Worm (Caenorhabditis elegans): ENCODE results near the gene myo-5.

ce11 chrV:8155743-8156142 is 47.0 kb downstream of the myo-5 start:
- TF ChIP-seq T23F11.4 (GFP tag; optimal IDR thresholded peaks at IDR 0.05): no peak
- TF ChIP-seq fkh-6 (tag; optimal IDR thresholded peaks at IDR 0.05): no peak
- TF ChIP-seq nfya-1 (tag; optimal IDR thresholded peaks at IDR 0.05): no peak
- TF ChIP-seq pqm-1 (tag; optimal IDR thresholded peaks at IDR 0.05): no peak
- no peak for TF ChIP-seq sox-4 (tag; optimal IDR thresholded peaks at IDR 0.05)
- no peak for TF ChIP-seq ceh-9 (tag; optimal IDR thresholded peaks at IDR 0.05)
- no peak for TF ChIP-seq nhr-11 (tag; optimal IDR thresholded peaks at IDR 0.05)
- TF ChIP-seq unc-55 (GFP tag; optimal IDR thresholded peaks at IDR 0.05): no peak
- TF ChIP-seq dmd-4 (tag; optimal IDR thresholded peaks at IDR 0.05; ENCODE audit: borderline replicate concordance): no peak
- no peak for TF ChIP-seq sox-2 (GFP tag; IDR thresholded peaks at IDR 0.05)

Data from whole organism, late embryonic.